Worm (Caenorhabditis elegans): ENCODE results near the gene irld-56.

ce11 chrIV:14008709-14009108 is 11.1 kb downstream of the irld-56 start:
- TF ChIP-seq med-1 (GFP tag; optimal IDR thresholded peaks at IDR 0.05; ENCODE audit: insufficient read depth) (no peak), ref-1 (GFP tag; conservative IDR thresholded peaks at IDR 0.05) (no peak), flt-1 (GFP tag; IDR thresholded peaks at IDR 0.05) (no peak), ztf-23 (GFP tag; IDR thresholded peaks at IDR 0.05) (no peak), T22C8.4 (GFP tag; IDR thresholded peaks at IDR 0.05) (no peak), ztf-29 (GFP tag; IDR thresholded peaks at IDR 0.05) (no peak), cog-1 (tag; optimal IDR thresholded peaks at IDR 0.05) (no peak), klf-2 (GFP tag; conservative IDR thresholded peaks at IDR 0.05) (no peak)
